Worm (Caenorhabditis elegans) whole organism, L4/young adult: ENCODE measurements around the gene clhm-1.

Experiments used
- W03F9.2 ChIP-seq: fragments of 150-350 bp; optimal IDR thresholded peaks from 2 replicates; lab custom pipeline; 2014; ENCODE audit warnings: missing biosample characterization, missing genetic modification characterization
- dao-5 ChIP-seq: sonication (generic microtip); optimal IDR thresholded peaks from 2 replicates; lab custom pipeline; 2016; ENCODE audit warnings: missing genotype, missing genetic modification characterization, moderate library complexity, missing compliant biosample characterization
- him-1 ChIP-seq: sonication (generic microtip); optimal IDR thresholded peaks from 2 replicates; lab custom pipeline; 2016; ENCODE audit warnings: missing genotype, missing genetic modification reagents, missing genetic modification characterization, missing compliant biosample characterization

clhm-1 gene

ce11 chrII:6822347-6822746, 48.5 kb downstream of the clhm-1 start:
- TF ChIP-seq him-1 (tag; lab: Kevin White, UChicago) (peak; percentile 5), dao-5 (no peak)

ce11 chrII:6821832-6822231, 49.0 kb downstream of the clhm-1 start:
- TF ChIP-seq him-1 (tag; lab: Kevin White, UChicago), result no peak
- TF ChIP-seq W03F9.2 (tag; lab: Kevin White, UChicago), result no peak
- no peak for TF ChIP-seq dao-5

- no peak for TF ChIP-seq dao-5
- no peak for TF ChIP-seq W03F9.2 (tag; lab: Kevin White, UChicago)
- TF ChIP-seq him-1 (tag; lab: Kevin White, UChicago), result no peak
Observed at ce11 chrII:6821118-6821517, 49.7 kb downstream of the clhm-1 start.

- TF ChIP-seq him-1 (tag; lab: Kevin White, UChicago) (peak; percentile 16), dao-5 (no peak)
Observed at ce11 chrII:6820278-6820971, 50.4 kb downstream of the clhm-1 start.
